Fruit fly (Drosophila melanogaster): ENCODE results near the gene CG12204.

The CG12204 gene

dm6 chrX:19494285-19494684 is at the start of gene CG12204:
Gene CG12204 (minus strand): TSS chrX:19494401.
- TF ChIP-seq CG33213 (GFP tag; optimal IDR thresholded peaks at IDR 0.05) = no peak
- no peak; the same call in 1 of the 2 replicates for TF ChIP-seq CG13287 (GFP tag; IDR thresholded peaks at IDR 0.05; ENCODE audit: partially characterized antibody)
- TF ChIP-seq E2f2 (GFP tag; IDR thresholded peaks at IDR 0.05) = peak; percentile 14; the same call in 1 of the 2 replicates
- peak; percentile 15 for TF ChIP-seq bab2 (GFP tag; optimal IDR thresholded peaks at IDR 0.05)
- TF ChIP-seq nom (GFP tag; optimal IDR thresholded peaks at IDR 0.05) = peak; percentile 39
- TF ChIP-seq CG3847 (GFP tag; IDR thresholded peaks at IDR 0.05) = peak; percentile 43; the same call in 1 of the 2 replicates
- TF ChIP-seq amos (GFP tag; IDR thresholded peaks at IDR 0.05; ENCODE audit: partially characterized antibody) = peak; percentile 30; the same call in 1 of the 2 replicates
- TF ChIP-seq CG12659 (GFP tag; optimal IDR thresholded peaks at IDR 0.05) = peak; percentile 22
- TF ChIP-seq Drgx (GFP tag; IDR thresholded peaks at IDR 0.05) = 0 out of 2 replicates have a peak, but pooled peaks have one; percentile 28
- peak; percentile 23 for TF ChIP-seq CG17385 (GFP tag; optimal IDR thresholded peaks at IDR 0.05)
- TF ChIP-seq CG15011 (GFP tag; optimal IDR thresholded peaks at IDR 0.05) = no peak
- TF ChIP-seq Antp (GFP tag; optimal IDR thresholded peaks at IDR 0.05) = peak; percentile 28
- no peak for TF ChIP-seq CG18764 (GFP tag; optimal IDR thresholded peaks at IDR 0.05)
- peak; percentile 34 for TF ChIP-seq her (GFP tag; optimal IDR thresholded peaks at IDR 0.05)
- TF ChIP-seq CG18619 (GFP tag; optimal IDR thresholded peaks at IDR 0.05) = no peak
- peak; percentile 24 for TF ChIP-seq pzg (GFP tag; optimal IDR thresholded peaks at IDR 0.05)
- TF ChIP-seq Awh (GFP tag; IDR thresholded peaks at IDR 0.05) = 0 out of 2 replicates have a peak, but pooled peaks have one; percentile 23
- peak; percentile 57 for TF ChIP-seq MBD-R2 (GFP tag; IDR thresholded peaks at IDR 0.05)
- TF ChIP-seq NFAT (GFP tag; IDR thresholded peaks at IDR 0.05) = peak; percentile 43; the same call in 1 of the 2 replicates
- TF ChIP-seq Ets97D (GFP tag; optimal IDR thresholded peaks at IDR 0.05) = peak; percentile 25
- peak; percentile 52 for TF ChIP-seq CG32532 (GFP tag; IDR thresholded peaks at IDR 0.05)
- TF ChIP-seq CG2120 (GFP tag; optimal IDR thresholded peaks at IDR 0.05) = peak; percentile 46
- peak; percentile 50 for TF ChIP-seq Rfx (GFP tag; IDR thresholded peaks at IDR 0.05)
- TF ChIP-seq ken (GFP tag; IDR thresholded peaks at IDR 0.05) = 0 out of 3 replicates have a peak, but pooled peaks have one; percentile 41
- TF ChIP-seq zen2 (GFP tag; IDR thresholded peaks at IDR 0.05; ENCODE audit: partially characterized antibody) = 0 out of 3 replicates have a peak, but pooled peaks have one; percentile 13
- TF ChIP-seq CG4820 (GFP tag; optimal IDR thresholded peaks at IDR 0.05) = no peak
- TF ChIP-seq CG3281 (GFP tag; optimal IDR thresholded peaks at IDR 0.05) = peak; percentile 4
- peak; percentile 70 for TF ChIP-seq stwl (tag; optimal IDR thresholded peaks at IDR 0.05)
- peak; percentile 80 for TF ChIP-seq sens (GFP tag)
- peak; percentile 91 for TF ChIP-seq Med (GFP tag)
- peak; percentile 13 for TF ChIP-seq YL-1 (GFP tag; optimal IDR thresholded peaks at IDR 0.05)
- TF ChIP-seq gcm (GFP tag; optimal IDR thresholded peaks at IDR 0.05) = no peak
- TF ChIP-seq Dbx (GFP tag; IDR thresholded peaks at IDR 0.05) = 0 out of 3 replicates have a peak, but pooled peaks have one; percentile 40
- peak in 1 of 2 experiments; percentile 11 for TF ChIP-seq insv (GFP tag; optimal IDR thresholded peaks at IDR 0.05)
- peak; percentile 13 for TF ChIP-seq dm (GFP tag; optimal IDR thresholded peaks at IDR 0.05)
- TF ChIP-seq Trl (optimal IDR thresholded peaks at IDR 0.05) = no peak
- peak; percentile 7 for TF ChIP-seq Trl (GFP tag; optimal IDR thresholded peaks at IDR 0.05)
- no peak for TF ChIP-seq Fer2 (tag; optimal IDR thresholded peaks at IDR 0.05)
- peak in 1 of 2 experiments; percentile 10 for TF ChIP-seq dpn (GFP tag; optimal IDR thresholded peaks at IDR 0.05)
- TF ChIP-seq Pdp1 (GFP tag; optimal IDR thresholded peaks at IDR 0.05) = peak in 1 of 2 experiments; percentile 1
- TF ChIP-seq onecut (GFP tag; IDR thresholded peaks at IDR 0.05) = peak; percentile 15; the same call in 1 of the 2 replicates
- TF ChIP-seq sisA (GFP tag; IDR thresholded peaks at IDR 0.05) = no peak
- TF ChIP-seq ci (GFP tag; IDR thresholded peaks at IDR 0.05) = peak; percentile 60; the same call in 1 of the 3 replicates
- TF ChIP-seq Dad (GFP tag; optimal IDR thresholded peaks at IDR 0.05) = peak; percentile 11
- TF ChIP-seq sob (GFP tag; IDR thresholded peaks at IDR 0.05) = 0 out of 2 replicates have a peak, but pooled peaks have one; percentile 39
- TF ChIP-seq slbo (GFP tag; IDR thresholded peaks at IDR 0.05) = 0 out of 2 replicates have a peak, but pooled peaks have one; percentile 24
- TF ChIP-seq MESR4 (GFP tag; optimal IDR thresholded peaks at IDR 0.05) = peak; percentile 39
- peak; percentile 27 for TF ChIP-seq Side (GFP tag; optimal IDR thresholded peaks at IDR 0.05)
- TF ChIP-seq CG16863 (GFP tag; optimal IDR thresholded peaks at IDR 0.05) = peak; percentile 28
- peak; percentile 23; the same call in 1 of the 2 replicates for TF ChIP-seq vvl (GFP tag; IDR thresholded peaks at IDR 0.05)
- no peak for TF ChIP-seq sug (tag; optimal IDR thresholded peaks at IDR 0.05)

Data from whole organism, embryonic.